Worm (Caenorhabditis elegans) whole organism, L3 larva: ENCODE results near the gene mksr-2.

Experiments used
- ama-1 ChIP-seq: fragments of 150-350 bp; optimal IDR thresholded peaks from 2 replicates; lab custom pipeline; 2018
- daf-12 ChIP-seq: fragments of 150-350 bp; optimal IDR thresholded peaks from 2 replicates; lab custom pipeline; 2014; ENCODE audit warnings: missing biosample characterization, missing genetic modification reagents, missing genetic modification characterization
- egl-27 ChIP-seq: sonication (generic microtip); optimal IDR thresholded peaks from 4 replicates; lab custom pipeline; 2017; ENCODE audit warnings: missing biosample characterization, missing genetic modification reagents, missing genetic modification characterization
- elt-3 ChIP-seq, 3 experiments: fragments of 150-350 bp in 1 of 3; sonication (generic microtip) in 2 of 3; optimal IDR thresholded peaks; 2 replicates in 2 of 3; 4 replicates in 1 of 3; lab custom pipeline; 2014 to 2017; ENCODE audit warnings: missing biosample characterization in 3 of 3, missing genetic modification characterization in 3 of 3
- nhr-11 ChIP-seq: fragments of 150-350 bp; optimal IDR thresholded peaks from 2 replicates; lab custom pipeline; 2014; ENCODE audit warnings: missing biosample characterization, missing genetic modification characterization
- nhr-12 ChIP-seq: fragments of 150-350 bp; optimal IDR thresholded peaks from 2 replicates; lab custom pipeline; 2014; ENCODE audit warnings: missing biosample characterization, missing genetic modification characterization
- nhr-237 ChIP-seq: fragments of 150-350 bp; optimal IDR thresholded peaks from 2 replicates; lab custom pipeline; 2014; ENCODE audit warnings: missing biosample characterization, missing genetic modification characterization
- nhr-28 ChIP-seq: fragments of 150-350 bp; optimal IDR thresholded peaks from 2 replicates; lab custom pipeline; 2014; ENCODE audit warnings: missing biosample characterization, missing genetic modification characterization
- skn-1 ChIP-seq: fragments of 150-350 bp; optimal IDR thresholded peaks from 2 replicates; lab custom pipeline; 2014; ENCODE audit warnings: missing biosample characterization, missing genetic modification characterization
- unc-62 ChIP-seq: fragments of 150-350 bp; sonication (generic microtip); optimal IDR thresholded peaks from 4 replicates; lab custom pipeline; 2014; ENCODE audit warnings: missing biosample characterization, missing genetic modification reagents, missing genetic modification characterization
- ztf-11 ChIP-seq: fragments of 150-350 bp; optimal IDR thresholded peaks from 2 replicates; lab custom pipeline; 2014; ENCODE audit warnings: missing biosample characterization, missing genetic modification characterization

DNA sequence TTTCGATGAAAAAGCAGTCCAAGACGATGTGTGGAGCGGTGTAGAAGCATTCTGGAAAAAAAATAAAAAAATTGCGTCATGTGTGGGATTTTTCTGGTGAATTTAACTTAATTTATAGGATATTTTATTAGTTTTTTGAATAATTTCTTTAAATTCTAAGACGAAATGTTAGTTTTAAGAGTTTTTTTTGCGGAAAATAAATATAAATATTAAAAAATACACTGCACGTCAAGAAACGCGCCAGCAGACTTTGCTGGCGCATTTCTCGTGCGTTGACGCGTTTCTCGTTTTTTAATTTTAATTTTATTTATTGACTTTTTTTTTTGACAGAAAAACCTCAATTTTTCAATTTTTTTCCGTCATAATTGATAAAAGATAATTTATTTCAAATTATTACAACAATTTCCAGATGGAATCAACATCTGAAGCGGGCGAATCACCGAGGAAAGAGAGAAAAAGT is 42.5 kb upstream of the mksr-2 start, which contains the start of the genes ppgn-1 and tftc-1:
- TF ChIP-seq unc-62 (GFP tag; lab: Kevin White, UChicago) (no peak), ztf-11 (no peak), egl-27 (no peak), nhr-11 (tag; lab: Kevin White, UChicago) (no peak), nhr-237 (tag; lab: Kevin White, UChicago) (no peak), daf-12 (no peak), ama-1 (lab: Kevin White, UChicago) (no peak), elt-3 (tag; optimal IDR thresholded peaks at IDR 0.05; lab: Kevin White, UChicago) (no peak), nhr-12 (tag; lab: Kevin White, UChicago) (no peak), nhr-28 (tag; lab: Kevin White, UChicago) (no peak), skn-1 (no peak)
